Fruit fly (Drosophila melanogaster): ENCODE data around the gene asun.

DNA sequence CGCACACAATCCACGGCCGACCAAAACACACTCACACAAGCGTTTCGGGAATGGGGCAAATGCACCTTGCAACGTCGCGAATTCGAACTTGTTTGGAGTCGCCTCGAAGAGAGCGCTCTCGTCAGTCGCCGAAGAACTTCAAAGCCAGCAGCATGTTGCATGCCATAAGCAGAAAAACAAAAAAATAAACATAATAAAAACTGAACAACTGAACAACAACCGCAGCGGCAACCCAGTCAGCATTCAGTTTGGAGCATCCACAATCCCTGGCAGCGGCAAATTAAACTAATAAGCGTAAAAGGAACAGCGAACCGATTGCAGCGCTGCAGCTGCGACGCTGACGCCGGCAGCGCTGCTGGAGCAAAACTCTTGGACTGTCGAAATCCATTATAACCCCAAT is 31.5 kb upstream of the asun start:
- TF ChIP-seq CG8478 (optimal IDR thresholded peaks at IDR 0.05) = no peak
- no peak for TF ChIP-seq CTCF (optimal IDR thresholded peaks at IDR 0.05)
